Worm (Caenorhabditis elegans) whole organism, L4/young adult: ENCODE data around the gene C49F5.6.

ENCODE experiments used
- W03F9.2 ChIP-seq: fragments of 150-350 bp; optimal IDR thresholded peaks from 2 replicates; lab custom pipeline; 2014; ENCODE audit warnings: missing biosample characterization, missing genetic modification characterization
- dao-5 ChIP-seq: sonication (generic microtip); optimal IDR thresholded peaks from 2 replicates; lab custom pipeline; 2016; ENCODE audit warnings: missing genotype, missing genetic modification characterization, moderate library complexity, missing compliant biosample characterization
- him-1 ChIP-seq: sonication (generic microtip); optimal IDR thresholded peaks from 2 replicates; lab custom pipeline; 2016; ENCODE audit warnings: missing genotype, missing genetic modification reagents, missing genetic modification characterization, missing compliant biosample characterization

DNA sequence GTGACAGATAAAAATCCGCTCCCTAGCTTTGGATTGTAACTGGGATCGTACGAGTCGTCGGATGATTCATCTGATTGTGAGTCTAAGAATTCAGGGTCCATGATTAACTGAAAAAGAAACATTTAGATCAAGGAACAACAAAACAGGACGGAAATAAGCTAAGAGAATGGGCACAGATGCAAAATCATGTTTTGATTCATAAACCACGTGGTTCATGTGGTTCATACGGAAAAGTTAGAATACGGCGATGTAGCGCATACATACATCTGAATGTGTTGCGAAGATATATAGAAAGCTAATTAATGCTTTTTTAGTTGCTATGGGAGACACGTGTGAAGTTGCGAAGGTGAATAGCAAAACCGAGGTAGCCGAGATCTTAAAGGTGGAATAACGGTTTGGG is 46.2 kb upstream of the C49F5.6 start, which contains the start of gene F55G7.3:
- no peak for TF ChIP-seq him-1
- no peak for TF ChIP-seq dao-5 (tag; lab: Kevin White, UChicago)
- no peak for TF ChIP-seq W03F9.2 (tag; lab: Kevin White, UChicago)
